In genomic region chr3R:9055119-9056105, dm6 we compare ENCODE assay signal across 1 fruit fly cellular context.
TF ChIP-seq lines count a peak whose summit lies in the region.

No protein-coding gene starts in this region.

TF ChIP-seq in whole organism, embryonic, 481 proteins besides CTCF, POLR2A, EP300 and RAD21 (continued from another document):
- TF ChIP-seq lmd (GFP tag; IDR thresholded peaks at IDR 0.05; lab: Robert Waterston, UW), result no peak
- no peak for TF ChIP-seq CG5953 (GFP tag; IDR thresholded peaks at IDR 0.05; lab: Robert Waterston, UW)
- TF ChIP-seq eve (GFP tag; optimal IDR thresholded peaks at IDR 0.05; lab: Kevin White, UChicago), result no peak
- TF ChIP-seq CG9609 (GFP tag; optimal IDR thresholded peaks at IDR 0.05; lab: Kevin White, UChicago), result peak; percentile 75
- TF ChIP-seq CG33557 (GFP tag; optimal IDR thresholded peaks at IDR 0.05; lab: Kevin White, UChicago), result peak; percentile 74
- peak; percentile 97 for TF ChIP-seq lab (GFP tag; optimal IDR thresholded peaks at IDR 0.05; lab: Kevin White, UChicago)
- TF ChIP-seq ro (GFP tag; IDR thresholded peaks at IDR 0.05; lab: Robert Waterston, UW), result no peak
- TF ChIP-seq CG7372 (GFP tag; IDR thresholded peaks at IDR 0.05; lab: Robert Waterston, UW), result no peak
- TF ChIP-seq dmrt99B (tag; optimal IDR thresholded peaks at IDR 0.05; lab: Kevin White, UChicago), result peak; percentile 97
- peak; percentile 87 for TF ChIP-seq Hey (tag; optimal IDR thresholded peaks at IDR 0.05; lab: Kevin White, UChicago)
- no peak for TF ChIP-seq CG3847 (GFP tag; IDR thresholded peaks at IDR 0.05; lab: Robert Waterston, UW)
- peak; percentile 72 for TF ChIP-seq pho (GFP tag; optimal IDR thresholded peaks at IDR 0.05; lab: Kevin White, UChicago)
- peak; percentile 35 for TF ChIP-seq psq (GFP tag; optimal IDR thresholded peaks at IDR 0.05; lab: Kevin White, UChicago)
- peak; percentile 94 for TF ChIP-seq oc (tag; optimal IDR thresholded peaks at IDR 0.05; lab: Kevin White, UChicago)
- TF ChIP-seq ewg (GFP tag; optimal IDR thresholded peaks at IDR 0.05; lab: Kevin White, UChicago), result peak; percentile 72
- TF ChIP-seq CG4707 (GFP tag; optimal IDR thresholded peaks at IDR 0.05; lab: Kevin White, UChicago), result peak; percentile 84
- TF ChIP-seq CG30020 (tag; optimal IDR thresholded peaks at IDR 0.05; lab: Kevin White, UChicago), result peak; percentile 52
- TF ChIP-seq CG10431 (GFP tag; optimal IDR thresholded peaks at IDR 0.05; lab: Kevin White, UChicago), result peak; percentile 80
- peak; percentile 82 for TF ChIP-seq CG5180 (GFP tag; optimal IDR thresholded peaks at IDR 0.05; lab: Kevin White, UChicago)
- TF ChIP-seq CG15011 (GFP tag; optimal IDR thresholded peaks at IDR 0.05; lab: Kevin White, UChicago), result peak; percentile 90
